Fruit fly (Drosophila melanogaster): ENCODE measurements around the gene SNF4Agamma.

The SNF4Agamma gene

DNA sequence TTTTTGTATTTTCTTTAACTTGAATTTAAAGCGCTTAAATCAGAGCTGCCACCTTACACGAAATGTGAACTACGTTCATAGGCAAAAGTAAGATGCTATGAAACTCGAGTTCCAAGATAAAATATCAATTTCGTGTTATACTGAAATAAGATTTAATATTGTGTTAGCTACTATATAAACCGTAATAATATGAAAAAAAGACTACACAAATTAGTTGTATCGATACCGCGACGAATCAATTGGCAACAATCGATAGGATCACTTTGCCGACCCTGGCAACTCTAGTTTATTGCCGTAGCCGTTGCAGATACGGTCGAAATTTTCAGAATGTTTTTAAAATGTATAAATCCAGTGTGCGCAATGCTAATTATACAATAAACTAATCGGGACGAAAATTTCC, at the start of gene SNF4Agamma (continued):
- TF ChIP-seq CG18011 (GFP tag; optimal IDR thresholded peaks at IDR 0.05) (peak; percentile 97), Ets97D (GFP tag; optimal IDR thresholded peaks at IDR 0.05) (peak; percentile 54), CG33213 (GFP tag; optimal IDR thresholded peaks at IDR 0.05) (peak; percentile 10), psq (GFP tag; optimal IDR thresholded peaks at IDR 0.05) (no peak), CG14710 (tag; optimal IDR thresholded peaks at IDR 0.05) (peak; percentile 48), zen (tag; optimal IDR thresholded peaks at IDR 0.05) (no peak), Ptx1 (GFP tag; IDR thresholded peaks at IDR 0.05) (0 out of 2 replicates have a peak, but pooled peaks have one; percentile 38), CG18476 (GFP tag; optimal IDR thresholded peaks at IDR 0.05) (no peak), CG13287 (GFP tag; IDR thresholded peaks at IDR 0.05; ENCODE audit: partially characterized antibody) (peak; percentile 86), CG9817 (tag; optimal IDR thresholded peaks at IDR 0.05) (peak; percentile 45), CG1603 (tag; optimal IDR thresholded peaks at IDR 0.05) (peak; percentile 1), GATAe (GFP tag; conservative IDR thresholded peaks at IDR 0.05) (0 out of 2 replicates have a peak, but pooled peaks have one; percentile 31), Xrp1 (GFP tag; IDR thresholded peaks at IDR 0.05) (peak; percentile 16; the same call in 1 of the 2 replicates), sna (GFP tag; IDR thresholded peaks at IDR 0.05; ENCODE audit: partially characterized antibody) (peak; percentile 82), CG3163 (GFP tag; optimal IDR thresholded peaks at IDR 0.05) (no peak), CG8089 (GFP tag; optimal IDR thresholded peaks at IDR 0.05) (no peak), CG12071 (GFP tag; optimal IDR thresholded peaks at IDR 0.05) (no peak), pzg (GFP tag; optimal IDR thresholded peaks at IDR 0.05) (peak; percentile 72), shn (GFP tag; optimal IDR thresholded peaks at IDR 0.05) (no peak), croc (GFP tag; conservative IDR thresholded peaks at IDR 0.05) (0 out of 3 replicates have a peak, but pooled peaks have one; percentile 19), CG6791 (GFP tag; IDR thresholded peaks at IDR 0.05; ENCODE audit: partially characterized antibody) (peak; percentile 74; the same call in 2 of the 3 replicates), vnd (GFP tag; IDR thresholded peaks at IDR 0.05; ENCODE audit: partially characterized antibody) (peak; percentile 78), ase (GFP tag; IDR thresholded peaks at IDR 0.05) (no peak), Doc3 (GFP tag; IDR thresholded peaks at IDR 0.05; ENCODE audit: partially characterized antibody) (peak; percentile 81), Mes4 (GFP tag; optimal IDR thresholded peaks at IDR 0.05) (peak; percentile 0), MESR4 (GFP tag; optimal IDR thresholded peaks at IDR 0.05) (no peak), Sry-β (GFP tag; optimal IDR thresholded peaks at IDR 0.05) (no peak), CG10147 (GFP tag; optimal IDR thresholded peaks at IDR 0.05) (peak; percentile 24), CG13424 (tag; optimal IDR thresholded peaks at IDR 0.05) (peak; percentile 11), slbo (GFP tag; IDR thresholded peaks at IDR 0.05) (peak; percentile 43; the same call in 1 of the 2 replicates), insv (GFP tag; optimal IDR thresholded peaks at IDR 0.05) (peak in 1 of 2 experiments; percentile 58), CG17829 (tag; optimal IDR thresholded peaks at IDR 0.05) (peak; percentile 58), Dref (GFP tag; IDR thresholded peaks at IDR 0.05) (peak; percentile 63), Dip3 (GFP tag; optimal IDR thresholded peaks at IDR 0.05) (peak; percentile 12), CG10959 (GFP tag; IDR thresholded peaks at IDR 0.05) (no peak), Hmx (GFP tag; optimal IDR thresholded peaks at IDR 0.05) (no peak), Ets65A (GFP tag) (peak; percentile 91), seq (GFP tag; IDR thresholded peaks at IDR 0.05) (0 out of 2 replicates have a peak, but pooled peaks have one; percentile 12), CG9932 (GFP tag; IDR thresholded peaks at IDR 0.05) (peak; percentile 56; the same call in 1 of the 2 replicates), bbx (GFP tag; IDR thresholded peaks at IDR 0.05; ENCODE audit: partially characterized antibody) (peak; percentile 77), CG7271 (tag; optimal IDR thresholded peaks at IDR 0.05) (no peak), maf-S (GFP tag; optimal IDR thresholded peaks at IDR 0.05) (peak; percentile 9), Sox100B (GFP tag; optimal IDR thresholded peaks at IDR 0.05) (no peak), Mad (GFP tag; optimal IDR thresholded peaks at IDR 0.05) (peak; percentile 13), Fer2 (tag; optimal IDR thresholded peaks at IDR 0.05) (no peak), CG8924 (tag; optimal IDR thresholded peaks at IDR 0.05) (no peak), ssp (GFP tag; IDR thresholded peaks at IDR 0.05) (no peak), CG18262 (tag; optimal IDR thresholded peaks at IDR 0.05) (peak; percentile 19), CG9797 (GFP tag; optimal IDR thresholded peaks at IDR 0.05) (peak; percentile 2), Blimp-1 (GFP tag; optimal IDR thresholded peaks at IDR 0.05) (peak; percentile 7)
